Worm (Caenorhabditis elegans) whole organism, mixed stage, embryonic: ENCODE results near the gene str-150.

Source experiments
- blmp-1 ChIP-seq: fragments of 150-350 bp; optimal IDR thresholded peaks from 2 replicates; lab custom pipeline; 2014; ENCODE audit warnings: missing biosample characterization, missing genetic modification characterization
- ces-1 ChIP-seq: fragments of 150-350 bp; optimal IDR thresholded peaks from 2 replicates; lab custom pipeline; 2014; ENCODE audit warnings: missing biosample characterization, missing genetic modification reagents, missing genetic modification characterization
- elt-1 ChIP-seq: sonication (generic microtip); optimal IDR thresholded peaks from 2 replicates; lab custom pipeline; 2017; ENCODE audit warnings: missing genetic modification characterization, mild to moderate bottlenecking, missing compliant biosample characterization, antibody characterized with exemption, moderate library complexity, borderline replicate concordance; ENCODE audit not compliant: insufficient read depth
- ham-2 ChIP-seq: fragments of 200-800 bp; sonication (Bioruptor generic); optimal IDR thresholded peaks from 2 replicates; lab custom pipeline; 2018; ENCODE audit warnings: mild to moderate bottlenecking, missing genetic modification characterization, missing compliant biosample characterization
- lsy-2 ChIP-seq: fragments of 150-350 bp; optimal IDR thresholded peaks from 2 replicates; lab custom pipeline; 2014; ENCODE audit warnings: missing biosample characterization, missing genetic modification characterization
- mep-1 ChIP-seq: fragments of 150-350 bp; optimal IDR thresholded peaks from 2 replicates; lab custom pipeline; 2017; ENCODE audit warnings: missing biosample characterization, missing genetic modification reagents, missing genetic modification characterization, inconsistent platforms
- nhr-12 ChIP-seq: fragments of 150-350 bp; optimal IDR thresholded peaks from 2 replicates; lab custom pipeline; 2014; ENCODE audit warnings: missing biosample characterization, missing genetic modification characterization
- nhr-237 ChIP-seq: fragments of 150-350 bp; optimal IDR thresholded peaks from 2 replicates; lab custom pipeline; 2014; ENCODE audit warnings: missing biosample characterization, missing genetic modification characterization
- nhr-28 ChIP-seq: fragments of 150-350 bp; optimal IDR thresholded peaks from 2 replicates; lab custom pipeline; 2014; ENCODE audit warnings: missing biosample characterization, missing genetic modification characterization
- pha-4 ChIP-seq: fragments of 150-350 bp; optimal IDR thresholded peaks from 2 replicates; lab custom pipeline; 2018; ENCODE audit warnings: missing biosample characterization, missing genetic modification reagents, missing genetic modification characterization
- snpc-4 ChIP-seq: fragments of 150-350 bp; optimal IDR thresholded peaks from 2 replicates; lab custom pipeline; 2014; ENCODE audit warnings: missing biosample characterization, missing genetic modification characterization
- sptf-1 ChIP-seq: sonication (generic microtip); optimal IDR thresholded peaks from 2 replicates; lab custom pipeline; 2017; ENCODE audit warnings: mild to moderate bottlenecking, missing genetic modification characterization, moderate library complexity, missing compliant biosample characterization
- unc-39 ChIP-seq: fragments of 150-350 bp; optimal IDR thresholded peaks from 2 replicates; lab custom pipeline; 2014; ENCODE audit warnings: missing biosample characterization, missing genetic modification characterization
- unc-62 ChIP-seq: fragments of 150-350 bp; optimal IDR thresholded peaks from 2 replicates; lab custom pipeline; 2014; ENCODE audit warnings: missing biosample characterization, missing genetic modification reagents, missing genetic modification characterization

ce11 chrV:16588428-16588827 is 5.4 kb downstream of the str-150 start, which contains the start of gene srw-73:
- TF ChIP-seq ham-2 (GFP tag; lab: Kevin White, UChicago): no peak
- TF ChIP-seq blmp-1 (tag; lab: Kevin White, UChicago): no peak
- TF ChIP-seq unc-62 (GFP tag; lab: Kevin White, UChicago): no peak
- no peak for TF ChIP-seq nhr-28
- TF ChIP-seq pha-4 (tag; lab: Kevin White, UChicago): no peak
- no peak for TF ChIP-seq mep-1 (tag; lab: Kevin White, UChicago)
- TF ChIP-seq snpc-4 (tag; lab: Kevin White, UChicago): no peak
- no peak for TF ChIP-seq elt-1 (tag; lab: Kevin White, UChicago)
- TF ChIP-seq nhr-12 (tag; lab: Kevin White, UChicago): no peak
- TF ChIP-seq nhr-237 (tag; lab: Kevin White, UChicago): no peak
- no peak for TF ChIP-seq ces-1 (GFP tag; lab: Kevin White, UChicago)
- no peak for TF ChIP-seq unc-39 (tag; lab: Kevin White, UChicago)
- TF ChIP-seq sptf-1 (tag; lab: Kevin White, UChicago): no peak
- no peak for TF ChIP-seq lsy-2 (tag; lab: Kevin White, UChicago)
